Worm (Caenorhabditis elegans) whole organism, L4/young adult: ENCODE data around the gene R144.6.
"Not testable (repeated sequence)": the region's sequence is repeated elsewhere in the genome, so short reads cannot be mapped to it uniquely, and the experiment has no call there.

ENCODE experiments used
- W03F9.2 ChIP-seq: fragments of 150-350 bp; optimal IDR thresholded peaks from 2 replicates; lab custom pipeline; 2014; ENCODE audit warnings: missing biosample characterization, missing genetic modification characterization
- him-1 ChIP-seq: sonication (generic microtip); optimal IDR thresholded peaks from 2 replicates; lab custom pipeline; 2016; ENCODE audit warnings: missing genotype, missing genetic modification reagents, missing genetic modification characterization, missing compliant biosample characterization

- TF ChIP-seq him-1, W03F9.2: not testable (repeated sequence)
These were observed 24.2 kb downstream of the R144.6 start, which contains the start of gene C27F2.6 for ce11 chrIII:4980367-4980766.
